Worm (Caenorhabditis elegans) whole organism, L2 larva: ENCODE data around the gene gpx-4.
A peak's percentile ranks its signal among the peaks of the same experiment; 100 is the strongest.
"Not testable (repeated sequence)": the region's sequence is repeated elsewhere in the genome, so short reads cannot be mapped to it uniquely, and the experiment has no call there.

ENCODE experiments used
- C34F6.9 ChIP-seq: fragments of 150-350 bp; optimal IDR thresholded peaks from 2 replicates; lab custom pipeline; 2014; ENCODE audit warnings: missing biosample characterization, missing genetic modification characterization
- F13H6.1 ChIP-seq: sonication (generic microtip); optimal IDR thresholded peaks from 2 replicates; lab custom pipeline; 2016; ENCODE audit warnings: missing genetic modification characterization, missing compliant biosample characterization
- Y55F3AM.14 ChIP-seq: fragments of 200-800 bp; sonication (Bioruptor generic); optimal IDR thresholded peaks from 2 replicates; lab custom pipeline; 2018; ENCODE audit warnings: mild to moderate bottlenecking, missing genetic modification characterization, missing compliant biosample characterization
- ZK546.5 ChIP-seq: sonication (generic microtip); optimal IDR thresholded peaks from 2 replicates; lab custom pipeline; 2017; ENCODE audit warnings: missing biosample characterization, missing genetic modification characterization
- ama-1 ChIP-seq: fragments of 150-350 bp; optimal IDR thresholded peaks from 2 replicates; lab custom pipeline; 2018; ENCODE audit warnings: inconsistent platforms
- blmp-1 ChIP-seq: sonication (generic microtip); optimal IDR thresholded peaks from 2 replicates; lab custom pipeline; 2017; ENCODE audit warnings: missing genetic modification characterization, mild to moderate bottlenecking, missing compliant biosample characterization, antibody characterized with exemption, moderate library complexity; ENCODE audit not compliant: insufficient read depth
- ceh-82 ChIP-seq: fragments of 150-350 bp; optimal IDR thresholded peaks from 2 replicates; lab custom pipeline; 2014; ENCODE audit warnings: missing biosample characterization, missing genetic modification characterization
- crh-2 ChIP-seq: sonication (generic microtip); optimal IDR thresholded peaks from 2 replicates; lab custom pipeline; 2017; ENCODE audit warnings: missing biosample characterization, missing genetic modification characterization
- dmd-4 ChIP-seq: sonication (generic microtip); optimal IDR thresholded peaks from 2 replicates; lab custom pipeline; 2017; ENCODE audit warnings: missing biosample characterization, missing genetic modification characterization
- egl-27 ChIP-seq: sonication (generic microtip); optimal IDR thresholded peaks from 3 replicates; lab custom pipeline; 2017; ENCODE audit warnings: missing biosample characterization, missing genetic modification reagents, missing genetic modification characterization
- elt-1 ChIP-seq: fragments of 150-350 bp; optimal IDR thresholded peaks from 2 replicates; lab custom pipeline; 2014; ENCODE audit warnings: missing biosample characterization, missing genetic modification characterization
- elt-3 ChIP-seq: sonication (generic microtip); optimal IDR thresholded peaks from 2 replicates; lab custom pipeline; 2017; ENCODE audit warnings: missing biosample characterization, missing genetic modification characterization
- fos-1 ChIP-seq: fragments of 150-350 bp; optimal IDR thresholded peaks from 2 replicates; lab custom pipeline; 2014; ENCODE audit warnings: missing biosample characterization, missing genetic modification characterization
- lin-13 ChIP-seq: fragments of 150-350 bp; optimal IDR thresholded peaks from 2 replicates; lab custom pipeline; 2014; ENCODE audit warnings: missing biosample characterization, missing genetic modification reagents, missing genetic modification characterization
- lsy-2 ChIP-seq, 2 experiments: fragments of 150-350 bp in 1 of 2; sonication (generic microtip) in 1 of 2; optimal IDR thresholded peaks; 2 replicates each; lab custom pipeline; 2014 to 2017; ENCODE audit warnings: missing biosample characterization in 2 of 2, missing genetic modification characterization in 2 of 2
- mab-5 ChIP-seq: fragments of 150-350 bp; optimal IDR thresholded peaks from 2 replicates; lab custom pipeline; 2014; ENCODE audit warnings: missing biosample characterization, missing genetic modification characterization
- mbf-1 ChIP-seq: sonication (generic microtip); optimal IDR thresholded peaks from 2 replicates; lab custom pipeline; 2017; ENCODE audit warnings: missing biosample characterization, missing genetic modification characterization
- nhr-10 ChIP-seq: sonication (generic microtip); optimal IDR thresholded peaks from 2 replicates; lab custom pipeline; 2017; ENCODE audit warnings: missing biosample characterization, missing genetic modification characterization
- nhr-21 ChIP-seq: fragments of 150-350 bp; optimal IDR thresholded peaks from 2 replicates; lab custom pipeline; 2014; ENCODE audit warnings: missing biosample characterization, missing genetic modification characterization
- nhr-77 ChIP-seq: fragments of 150-350 bp; optimal IDR thresholded peaks from 2 replicates; lab custom pipeline; 2014; ENCODE audit warnings: missing biosample characterization, missing genetic modification characterization
- sem-4 ChIP-seq: fragments of 150-350 bp; optimal IDR thresholded peaks from 2 replicates; lab custom pipeline; 2014; ENCODE audit warnings: missing biosample characterization, missing genetic modification reagents, missing genetic modification characterization
- skn-1 ChIP-seq: sonication (generic microtip); optimal IDR thresholded peaks from 2 replicates; lab custom pipeline; 2017; ENCODE audit warnings: missing biosample characterization, missing genetic modification characterization
- sma-3 ChIP-seq: sonication (generic microtip); optimal IDR thresholded peaks from 2 replicates; lab custom pipeline; 2016; ENCODE audit warnings: missing genetic modification reagents, missing genetic modification characterization, missing compliant biosample characterization
- sma-9 ChIP-seq, 2 experiments: fragments of 150-350 bp in 1 of 2; sonication (generic microtip) in 1 of 2; optimal IDR thresholded peaks; 2 replicates each; lab custom pipeline; 2014 to 2016; ENCODE audit warnings: missing genetic modification characterization in 2 of 2, mild to moderate bottlenecking in 1 of 2, missing biosample characterization in 1 of 2, missing compliant biosample characterization in 1 of 2, missing genetic modification reagents in 1 of 2, moderate library complexity in 1 of 2
- unc-39 ChIP-seq: fragments of 150-350 bp; optimal IDR thresholded peaks from 2 replicates; lab custom pipeline; 2014; ENCODE audit warnings: missing biosample characterization, missing genetic modification characterization
- unc-55 ChIP-seq: fragments of 150-350 bp; sonication (generic microtip); optimal IDR thresholded peaks from 3 replicates; lab custom pipeline; 2014; ENCODE audit warnings: missing biosample characterization, missing genetic modification reagents, missing genetic modification characterization
- zag-1 ChIP-seq: fragments of 150-350 bp; optimal IDR thresholded peaks from 2 replicates; lab custom pipeline; 2014; ENCODE audit warnings: missing biosample characterization, missing genetic modification characterization
- ztf-1 ChIP-seq: fragments of 200-800 bp; sonication (Bioruptor generic); conservative IDR thresholded peaks from 2 replicates; pipeline ENCODE4 v1.3.6; 2022; ENCODE audit warnings: missing genetic modification characterization, missing compliant biosample characterization
- ztf-11 ChIP-seq: sonication (generic microtip); optimal IDR thresholded peaks from 2 replicates; lab custom pipeline; 2017; ENCODE audit warnings: missing biosample characterization, missing genetic modification characterization
- ztf-4 ChIP-seq: fragments of 150-350 bp; optimal IDR thresholded peaks from 2 replicates; lab custom pipeline; 2014; ENCODE audit warnings: missing biosample characterization, missing genetic modification characterization

gpx-4 gene

ce11 chrIV:2674915-2675314, at the start of gene gpx-4:
Gene gpx-4 (minus strand): TSS chrIV:2675015.
- TF ChIP-seq elt-3 (tag; lab: Kevin White, UChicago); ztf-4; nhr-21 (tag; lab: Kevin White, UChicago): not testable (repeated sequence)

DNA sequence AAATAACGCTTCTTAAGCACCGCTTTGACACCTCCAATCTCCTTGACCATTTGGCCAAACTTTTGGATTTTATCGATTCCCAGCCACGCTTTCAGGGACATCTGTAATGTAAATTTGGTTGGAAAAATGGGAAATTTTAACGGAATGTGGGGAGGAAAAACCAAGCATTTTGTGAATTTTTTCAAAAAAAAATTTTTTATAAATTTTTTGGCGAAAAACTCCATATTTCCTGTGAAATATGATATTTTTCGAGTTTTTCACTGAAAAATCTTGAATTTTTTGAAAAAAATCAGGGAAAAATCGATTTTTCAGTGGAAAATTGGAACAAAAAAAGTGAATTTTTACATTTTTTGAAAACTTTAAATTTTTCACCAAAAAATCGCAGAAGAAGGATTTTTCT, 44.9 kb upstream of the gpx-4 start, which contains the start of gene ndua-12:
Gene ndua-12 (minus strand): TSS at position 101 of the 400 bp plus-strand sequence.
- TF ChIP-seq lsy-2 (tag; optimal IDR thresholded peaks at IDR 0.05; lab: Kevin White, UChicago); F13H6.1 (tag; lab: Kevin White, UChicago); ama-1 (lab: Kevin White, UChicago): not testable (repeated sequence)
- TF ChIP-seq, all 48 proteins: peak for 0; not testable (repeated sequence) for 48

ce11 chrIV:2716474-2716873, 41.7 kb upstream of the gpx-4 start, which contains the start of gene Y94H6A.7:
Gene Y94H6A.7 (minus strand): TSS chrIV:2716574.
- not testable (repeated sequence) for TF ChIP-seq ZK546.5, ztf-11, unc-39 (tag; lab: Kevin White, UChicago)
- TF ChIP-seq, all 48 proteins: peak for 0; not testable (repeated sequence) for 48

- TF ChIP-seq mbf-1 (tag; lab: Kevin White, UChicago) (no peak), zag-1 (tag; lab: Kevin White, UChicago) (no peak), egl-27 (no peak), sma-9 (GFP tag; optimal IDR thresholded peaks at IDR 0.05; lab: Kevin White, UChicago) (no peak), sma-9 (tag; optimal IDR thresholded peaks at IDR 0.05; lab: Kevin White, UChicago) (no peak), Y55F3AM.14 (GFP tag; lab: Kevin White, UChicago) (no peak), sem-4 (tag; lab: Kevin White, UChicago) (no peak), C34F6.9 (tag; lab: Kevin White, UChicago) (no peak), blmp-1 (tag; lab: Kevin White, UChicago) (no peak), mab-5 (no peak)
Observed at ce11 chrIV:2712935-2713334, 38.1 kb upstream of the gpx-4 start, which contains the start of gene Y94H6A.12. Gene Y94H6A.12 (minus strand): TSS chrIV:2713035.

DNA sequence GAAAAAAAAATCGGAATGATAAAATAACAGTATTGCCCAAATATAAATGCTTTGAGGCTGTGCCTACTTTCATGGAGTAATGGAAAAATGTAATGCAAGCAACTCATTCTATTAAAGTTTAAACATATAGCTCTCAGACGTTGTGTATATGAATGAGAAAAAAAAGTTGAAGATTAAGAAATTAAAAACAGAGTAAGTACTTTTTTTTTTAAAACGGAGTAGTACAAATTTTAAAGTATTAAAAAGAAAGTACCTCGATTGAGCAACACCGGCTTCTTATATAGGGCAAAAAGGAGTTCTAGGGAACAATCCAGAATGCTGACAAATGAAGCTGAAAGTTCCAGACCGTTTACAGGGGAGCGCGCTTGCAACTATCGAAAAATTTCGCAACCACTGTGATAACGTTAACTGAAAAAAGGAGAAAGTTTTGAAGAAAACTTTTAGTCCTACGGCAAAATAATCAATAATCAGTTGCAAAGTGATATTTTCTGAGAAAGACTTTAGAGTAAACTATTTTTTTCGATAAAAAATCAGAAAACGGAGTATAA, 36.4 kb upstream of the gpx-4 start:
- TF ChIP-seq unc-55 (GFP tag; lab: Kevin White, UChicago) (peak; percentile 47), crh-2 (peak; percentile 63), elt-1 (no peak), C34F6.9 (tag; lab: Kevin White, UChicago) (peak; percentile 10), sma-9 (GFP tag; optimal IDR thresholded peaks at IDR 0.05; lab: Kevin White, UChicago) (no peak), sma-9 (tag; optimal IDR thresholded peaks at IDR 0.05; lab: Kevin White, UChicago) (no peak), ZK546.5 (tag; lab: Kevin White, UChicago) (no peak), elt-3 (tag; lab: Kevin White, UChicago) (no peak), fos-1 (tag; lab: Kevin White, UChicago) (peak; percentile 19), ceh-82 (tag; lab: Kevin White, UChicago) (no peak), ama-1 (lab: Kevin White, UChicago) (peak; percentile 65), sma-3 (GFP tag; lab: Kevin White, UChicago) (peak; percentile 12), lsy-2 (tag; optimal IDR thresholded peaks at IDR 0.05; lab: Kevin White, UChicago) (peak in 1 of 2 experiments; percentile 15), nhr-77 (tag; lab: Kevin White, UChicago) (no peak), lin-13 (GFP tag; lab: Kevin White, UChicago) (peak; percentile 23), skn-1 (tag; lab: Kevin White, UChicago) (peak; percentile 94), unc-39 (tag; lab: Kevin White, UChicago) (no peak), nhr-10 (tag; lab: Kevin White, UChicago) (no peak)

DNA sequence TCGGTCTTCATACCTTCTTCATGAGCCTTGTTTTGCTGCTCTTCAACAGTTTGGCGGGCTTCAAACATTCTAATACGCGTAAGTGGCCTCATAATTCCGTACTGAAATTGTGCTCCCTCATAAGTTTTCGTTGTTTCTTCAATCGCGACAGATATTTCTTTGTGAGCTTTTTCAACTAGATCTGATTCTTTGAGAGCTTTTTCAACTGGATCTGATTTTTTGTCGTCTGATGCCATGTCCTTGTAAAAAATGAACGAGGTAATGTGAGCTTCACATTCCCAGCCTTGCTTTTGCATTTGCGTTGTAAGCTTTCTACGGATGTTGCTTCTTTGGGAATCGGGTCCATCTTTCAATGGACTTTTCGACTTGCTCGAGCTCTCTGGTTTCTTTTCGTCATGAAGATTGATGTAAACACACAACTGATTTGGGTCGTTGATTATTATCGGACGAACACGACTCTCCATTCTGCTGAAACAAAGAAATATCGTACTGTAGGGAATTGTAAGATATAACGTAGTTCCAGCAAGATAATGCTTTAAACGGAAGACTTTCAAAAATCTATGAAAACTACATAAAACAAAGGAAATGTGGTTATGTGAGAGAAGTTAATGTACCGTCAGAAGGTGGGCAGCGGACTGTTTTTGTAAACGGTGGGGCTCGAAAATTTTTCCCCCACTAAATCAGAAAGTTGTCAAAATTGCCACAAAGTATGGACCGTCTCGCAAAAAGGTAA, 35.6 kb upstream of the gpx-4 start, which contains the start of gene Y94H6A.10:
Gene Y94H6A.10 (minus strand): TSS at position 464 of the 733 bp plus-strand sequence.
- TF ChIP-seq ztf-1 (GFP tag; lab: Robert Waterston, UW) (no peak), unc-39 (tag; lab: Kevin White, UChicago) (no peak), ama-1 (lab: Kevin White, UChicago) (peak; percentile 40), dmd-4 (tag; lab: Kevin White, UChicago) (no peak)
